Worm (Caenorhabditis elegans): ENCODE results near the gene pycr-1.

ce11 chrX:12168765-12169164 is 22.1 kb downstream of the pycr-1 start:
- TF ChIP-seq him-1 (tag; optimal IDR thresholded peaks at IDR 0.05) (no peak), Y79H2A.3 (GFP tag; conservative IDR thresholded peaks at IDR 0.05) (no peak), K12H6.12 (tag; optimal IDR thresholded peaks at IDR 0.05) (no peak), pha-4 (tag; optimal IDR thresholded peaks at IDR 0.05) (no peak), nfyb-1 (GFP tag; IDR thresholded peaks at IDR 0.05) (no peak), C17E4.6 (GFP tag; IDR thresholded peaks at IDR 0.05) (no peak)
